Fruit fly (Drosophila melanogaster) whole organism, embryonic: ENCODE results near the gene VhaM9.7-b.

ENCODE experiments used
- CG10321 ChIP-seq: fragments of 200-800 bp; sonication (Bioruptor generic); IDR thresholded peaks from 2 replicates; pipeline ENCODE4 v1.3.6; 2022; ENCODE audit warnings: missing biosample characterization, missing genetic modification characterization
- CG10431 ChIP-seq: fragments of 200-800 bp; sonication (Bioruptor generic); optimal IDR thresholded peaks from 3 replicates; lab custom pipeline; 2018; ENCODE audit warnings: missing biosample characterization, mild to moderate bottlenecking, missing genetic modification characterization
- CG10543 ChIP-seq: fragments of 200-800 bp; sonication (Bioruptor generic); optimal IDR thresholded peaks from 3 replicates; lab custom pipeline; 2017; ENCODE audit warnings: missing biosample characterization, mild to moderate bottlenecking, missing genetic modification characterization, moderate library complexity
- CG11456 ChIP-seq: fragments of 200-800 bp; sonication (Bioruptor generic); IDR thresholded peaks from 3 replicates; pipeline ENCODE4 v1.3.6; 2022; ENCODE audit warnings: missing biosample characterization, missing genetic modification characterization
- CG11504 ChIP-seq: fragments of 200-800 bp; sonication (Bioruptor generic); optimal IDR thresholded peaks from 3 replicates; lab custom pipeline; 2019; ENCODE audit warnings: missing biosample characterization, mild to moderate bottlenecking, missing genetic modification characterization, moderate library complexity
- CG11723 ChIP-seq: fragments of 200-800 bp; sonication (Bioruptor generic); optimal IDR thresholded peaks from 2 replicates; lab custom pipeline; 2017; ENCODE audit warnings: missing biosample characterization, mild to moderate bottlenecking, missing genetic modification characterization
- CG12942 ChIP-seq: fragments of 200-800 bp; sonication (Bioruptor generic); optimal IDR thresholded peaks from 3 replicates; lab custom pipeline; 2016; ENCODE audit warnings: missing biosample characterization, missing genetic modification characterization
- CG13775 ChIP-seq: fragments of 200-800 bp; sonication (Bioruptor generic); optimal IDR thresholded peaks from 3 replicates; lab custom pipeline; 2017; ENCODE audit warnings: missing biosample characterization, mild to moderate bottlenecking, missing genetic modification characterization
- CG13894 ChIP-seq: fragments of 200-800 bp; sonication (Bioruptor generic); optimal IDR thresholded peaks from 3 replicates; lab custom pipeline; 2018; ENCODE audit warnings: missing biosample characterization, mild to moderate bottlenecking, missing genetic modification characterization, moderate library complexity
- CG1529 ChIP-seq: fragments of 200-800 bp; sonication (Bioruptor generic); optimal IDR thresholded peaks from 3 replicates; lab custom pipeline; 2018; ENCODE audit warnings: missing biosample characterization, missing genetic modification characterization
- CG16863 ChIP-seq: fragments of 200-800 bp; sonication (Bioruptor generic); optimal IDR thresholded peaks from 3 replicates; lab custom pipeline; 2016; ENCODE audit warnings: missing biosample characterization, missing genetic modification characterization
- CG17186 ChIP-seq: fragments of 200-800 bp; sonication (Bioruptor generic); optimal IDR thresholded peaks from 3 replicates; lab custom pipeline; 2017; ENCODE audit warnings: missing biosample characterization, missing genetic modification reagents, missing genetic modification characterization
- CG1792 ChIP-seq: fragments of 200-800 bp; sonication (Bioruptor generic); optimal IDR thresholded peaks from 2 replicates; lab custom pipeline; 2016; ENCODE audit warnings: missing biosample characterization, missing genetic modification characterization
- CG2199 ChIP-seq: fragments of 200-800 bp; sonication (Bioruptor generic); IDR thresholded peaks from 3 replicates; pipeline ENCODE4 v1.3.6; 2022; ENCODE audit warnings: missing biosample characterization, missing genetic modification characterization
- CG30403 ChIP-seq: fragments of 200-800 bp; sonication (Bioruptor generic); optimal IDR thresholded peaks from 3 replicates; lab custom pipeline; 2016; ENCODE audit warnings: missing biosample characterization, missing genetic modification characterization
- CG31365 ChIP-seq: fragments of 200-800 bp; sonication (Bioruptor generic); optimal IDR thresholded peaks from 2 replicates; lab custom pipeline; 2018; ENCODE audit warnings: missing biosample characterization, mild to moderate bottlenecking, missing genetic modification characterization
- CG3847 ChIP-seq: fragments of 200-800 bp; sonication (Bioruptor generic); IDR thresholded peaks from 2 replicates; pipeline ENCODE4 v1.3.6; 2022; ENCODE audit warnings: missing biosample characterization, missing genetic modification characterization
- CG4360 ChIP-seq: fragments of 200-800 bp; sonication (Bioruptor generic); IDR thresholded peaks from 2 replicates; pipeline ENCODE4 v1.3.6; 2022; ENCODE audit warnings: missing biosample characterization, missing genetic modification characterization
- Dek ChIP-seq: fragments of 200-800 bp; sonication (Bioruptor generic); optimal IDR thresholded peaks from 3 replicates; lab custom pipeline; 2019; ENCODE audit warnings: missing biosample characterization, mild to moderate bottlenecking, missing genetic modification characterization, moderate library complexity
- Dp ChIP-seq: fragments of 200-800 bp; sonication (Bioruptor generic); optimal IDR thresholded peaks from 2 replicates; lab custom pipeline; 2018; ENCODE audit warnings: missing biosample characterization, mild to moderate bottlenecking, missing genetic modification characterization, moderate library complexity
- Eip74EF ChIP-seq, 2 experiments: fragments of 200-800 bp in 1 of 2; fragments of >200 bp in 1 of 2; sonication (Bioruptor generic) in 1 of 2; optimal IDR thresholded peaks; 2 replicates each; lab custom pipeline; 2017 to 2019; ENCODE audit warnings: missing biosample characterization in 2 of 2, missing genetic modification characterization in 2 of 2, mild to moderate bottlenecking in 1 of 2, moderate library complexity in 1 of 2
- Gsc ChIP-seq: fragments of 200-800 bp; sonication (Bioruptor generic); IDR thresholded peaks from 2 replicates; pipeline ENCODE4 v1.3.6; 2022; ENCODE audit warnings: missing biosample characterization, missing genetic modification characterization
- Hr51 ChIP-seq, 2 experiments: fragments of 200-800 bp; sonication (Bioruptor generic); optimal IDR thresholded peaks; 2 replicates in 1 of 2; 3 replicates in 1 of 2; lab custom pipeline; 2016 to 2018; ENCODE audit warnings: missing biosample characterization in 2 of 2, missing genetic modification characterization in 2 of 2, mild to moderate bottlenecking in 1 of 2, moderate library complexity in 1 of 2
- Jarid2 ChIP-seq: fragments of 200-800 bp; sonication (Bioruptor generic); optimal IDR thresholded peaks from 3 replicates; lab custom pipeline; 2017; ENCODE audit warnings: mild to moderate bottlenecking, missing biosample characterization, missing genetic modification reagents, missing genetic modification characterization
- Kr ChIP-seq: fragments of 200-800 bp; sonication (Bioruptor generic); optimal IDR thresholded peaks from 2 replicates; lab custom pipeline; 2017; ENCODE audit warnings: missing biosample characterization, mild to moderate bottlenecking, missing genetic modification characterization
- Lim3 ChIP-seq: fragments of 200-800 bp; sonication (Bioruptor generic); IDR thresholded peaks from 2 replicates; pipeline ENCODE4 v1.3.6; 2022; ENCODE audit warnings: missing biosample characterization, missing genetic modification characterization
- Nf-YB ChIP-seq: fragments of 200-800 bp; sonication (Bioruptor generic); optimal IDR thresholded peaks from 3 replicates; lab custom pipeline; 2019; ENCODE audit warnings: missing biosample characterization, mild to moderate bottlenecking, missing genetic modification characterization, moderate library complexity
- Ptx1 ChIP-seq: fragments of 200-800 bp; sonication (Bioruptor generic); IDR thresholded peaks from 2 replicates; pipeline ENCODE4 v1.3.6; 2022; ENCODE audit warnings: missing biosample characterization, missing genetic modification characterization
- Sox102F ChIP-seq: fragments of 200-800 bp; sonication (Bioruptor generic); optimal IDR thresholded peaks from 2 replicates; lab custom pipeline; 2018; ENCODE audit warnings: missing biosample characterization, mild to moderate bottlenecking, missing genetic modification characterization, moderate library complexity
- Taf1 ChIP-seq: fragments of 200-800 bp; sonication (Bioruptor generic); IDR thresholded peaks from 2 replicates; pipeline ENCODE4 v1.3.6; 2022; ENCODE audit warnings: missing biosample characterization, missing genetic modification characterization
- abd-A ChIP-seq: fragments of 200-800 bp; sonication (Bioruptor generic); optimal IDR thresholded peaks from 3 replicates; lab custom pipeline; 2019; ENCODE audit warnings: missing biosample characterization, mild to moderate bottlenecking, missing genetic modification characterization, moderate library complexity
- cad ChIP-seq: fragments of >200 bp; optimal IDR thresholded peaks from 2 replicates; lab custom pipeline; 2017; ENCODE audit warnings: missing biosample characterization, missing genetic modification characterization
- ci ChIP-seq: fragments of 200-800 bp; sonication (Bioruptor generic); IDR thresholded peaks from 3 replicates; pipeline ENCODE4 v1.3.6; 2022; ENCODE audit warnings: missing biosample characterization, missing genetic modification characterization
- cwo ChIP-seq: fragments of 200-800 bp; sonication (Bioruptor generic); optimal IDR thresholded peaks from 3 replicates; lab custom pipeline; 2017; ENCODE audit warnings: missing biosample characterization, missing genetic modification characterization, mild to moderate bottlenecking, moderate library complexity, missing genetic modification reagents
- dan ChIP-seq: fragments of 200-800 bp; sonication (Bioruptor generic); IDR thresholded peaks from 2 replicates; pipeline ENCODE4 v1.3.6; 2022; ENCODE audit warnings: missing biosample characterization, missing genetic modification characterization
- dpn ChIP-seq, 2 experiments: fragments of 200-800 bp; sonication (Bioruptor generic); optimal IDR thresholded peaks; 3 replicates each; lab custom pipeline; 2016; ENCODE audit warnings: missing biosample characterization in 2 of 2, missing genetic modification characterization in 2 of 2
- ewg ChIP-seq: fragments of 200-800 bp; sonication (Bioruptor generic); optimal IDR thresholded peaks from 3 replicates; lab custom pipeline; 2017; ENCODE audit warnings: mild to moderate bottlenecking, missing biosample characterization, missing genetic modification reagents, missing genetic modification characterization
- grau ChIP-seq: fragments of 200-800 bp; optimal IDR thresholded peaks from 3 replicates; lab custom pipeline; 2019; ENCODE audit warnings: missing biosample characterization, mild to moderate bottlenecking, missing genetic modification characterization, moderate library complexity
- ham ChIP-seq: fragments of 200-800 bp; sonication (Bioruptor generic); IDR thresholded peaks from 2 replicates; pipeline ENCODE4 v1.3.6; 2022; ENCODE audit warnings: missing biosample characterization, missing genetic modification characterization
- lab ChIP-seq: fragments of 200-800 bp; sonication (Bioruptor generic); optimal IDR thresholded peaks from 3 replicates; lab custom pipeline; 2017; ENCODE audit warnings: missing biosample characterization, missing genetic modification characterization, mild to moderate bottlenecking, moderate library complexity, missing genetic modification reagents
- p53 ChIP-seq: fragments of 200-800 bp; sonication (Bioruptor generic); optimal IDR thresholded peaks from 2 replicates; lab custom pipeline; 2016; ENCODE audit warnings: missing biosample characterization, missing genetic modification characterization
- sisA ChIP-seq: fragments of 200-800 bp; sonication (Bioruptor generic); IDR thresholded peaks from 2 replicates; pipeline ENCODE4 v1.3.6; 2022; ENCODE audit warnings: missing biosample characterization, missing genetic modification characterization
- sob ChIP-seq: fragments of 200-800 bp; sonication (Bioruptor generic); IDR thresholded peaks from 2 replicates; pipeline ENCODE4 v1.3.6; 2022; ENCODE audit warnings: missing biosample characterization, missing genetic modification characterization
- tap ChIP-seq: fragments of 200-800 bp; optimal IDR thresholded peaks from 3 replicates; lab custom pipeline; 2019; ENCODE audit warnings: missing biosample characterization, mild to moderate bottlenecking, missing genetic modification characterization, moderate library complexity
- tll ChIP-seq, 2 experiments: fragments of 200-800 bp in 1 of 2; fragments of >200 bp in 1 of 2; sonication (Bioruptor generic) in 1 of 2; optimal IDR thresholded peaks; 2 replicates each; lab custom pipeline; 2017 to 2019; ENCODE audit warnings: missing biosample characterization in 2 of 2, missing genetic modification characterization in 2 of 2, mild to moderate bottlenecking in 1 of 2, moderate library complexity in 1 of 2
- yki ChIP-seq: fragments of >200 bp; optimal IDR thresholded peaks from 3 replicates; lab custom pipeline; 2018
- zen2 ChIP-seq: fragments of 200-800 bp; sonication (Bioruptor generic); IDR thresholded peaks from 3 replicates; pipeline ENCODE4 v1.3.6; 2022; ENCODE audit warnings: missing biosample characterization, missing genetic modification characterization; ENCODE audit not compliant: partially characterized antibody
- zfh1 ChIP-seq: fragments of 200-800 bp; sonication (Bioruptor generic); IDR thresholded peaks from 3 replicates; pipeline ENCODE4 v1.3.6; 2022; ENCODE audit warnings: missing biosample characterization, missing genetic modification characterization

The VhaM9.7-b gene

dm6 chr3L:21539245-21540196 is at the start of gene VhaM9.7-b, which contains the start of gene COX8 (continued):
- TF ChIP-seq CG11456 (GFP tag; lab: Robert Waterston, UW) (no peak; the same call in 2 of the 3 replicates), CG2199 (GFP tag; lab: Robert Waterston, UW) (peak; percentile 57; the same call in 1 of the 3 replicates), grau (no peak), Eip74EF (GFP tag; optimal IDR thresholded peaks at IDR 0.05; lab: Kevin White, UChicago) (no peak), ewg (GFP tag; lab: Kevin White, UChicago) (no peak), Gsc (GFP tag; lab: Robert Waterston, UW) (no peak), CG10543 (peak; percentile 40), sisA (GFP tag; lab: Robert Waterston, UW) (no peak), CG3847 (GFP tag; lab: Robert Waterston, UW) (peak; percentile 49; the same call in 1 of the 2 replicates), Hr51 (GFP tag; optimal IDR thresholded peaks at IDR 0.05; lab: Kevin White, UChicago) (peak in 1 of 2 experiments; percentile 30), Sox102F (GFP tag; lab: Kevin White, UChicago) (no peak), Kr (GFP tag; lab: Kevin White, UChicago) (no peak), ci (GFP tag; lab: Robert Waterston, UW) (peak; percentile 63), CG11723 (GFP tag; lab: Kevin White, UChicago) (no peak), CG17186 (no peak), zen2 (GFP tag; lab: Robert Waterston, UW) (peak; percentile 51; the same call in 1 of the 3 replicates), cwo (GFP tag; lab: Kevin White, UChicago) (no peak), Dp (GFP tag; lab: Kevin White, UChicago) (no peak), Lim3 (no peak), CG30403 (GFP tag; lab: Kevin White, UChicago) (peak; percentile 81), dpn (GFP tag; optimal IDR thresholded peaks at IDR 0.05; lab: Kevin White, UChicago) (peak; percentile 54 to 68), CG31365 (tag; lab: Kevin White, UChicago) (no peak), abd-A (no peak), yki (lab: Kevin White, UChicago) (no peak), CG12942 (GFP tag; lab: Kevin White, UChicago) (peak; percentile 34), lab (no peak), ham (GFP tag; lab: Robert Waterston, UW) (no peak), tap (tag; lab: Kevin White, UChicago) (no peak), zfh1 (GFP tag; lab: Robert Waterston, UW) (peak; percentile 80), Taf1 (GFP tag; lab: Robert Waterston, UW) (peak; percentile 62; the same call in 1 of the 2 replicates), dan (GFP tag; lab: Robert Waterston, UW) (no peak), CG1792 (GFP tag; lab: Kevin White, UChicago) (no peak), CG4360 (no peak), CG16863 (GFP tag; lab: Kevin White, UChicago) (peak; percentile 40), CG13894 (tag; lab: Kevin White, UChicago) (no peak), CG10321 (GFP tag; lab: Robert Waterston, UW) (no peak), sob (GFP tag; lab: Robert Waterston, UW) (peak; percentile 67), cad (GFP tag; lab: Kevin White, UChicago) (no peak), CG11504 (tag; lab: Kevin White, UChicago) (no peak), Ptx1 (GFP tag; lab: Robert Waterston, UW) (no peak), p53 (GFP tag; lab: Kevin White, UChicago) (no peak), tll (GFP tag; optimal IDR thresholded peaks at IDR 0.05; lab: Kevin White, UChicago) (no peak), Dek (tag; lab: Kevin White, UChicago) (no peak), Nf-YB (GFP tag; lab: Kevin White, UChicago) (no peak), CG10431 (GFP tag; lab: Kevin White, UChicago) (no peak), Jarid2 (GFP tag; lab: Kevin White, UChicago) (no peak), CG1529 (GFP tag; lab: Kevin White, UChicago) (no peak), CG13775 (GFP tag; lab: Kevin White, UChicago) (peak; percentile 76)
